Fruit fly (Drosophila melanogaster): Measurements from ENCODE around the gene HGTX.

The HGTX gene

dm6 chr3L:14612945-14613791, 13.8 kb upstream of the HGTX start (continued):
- no peak for TF ChIP-seq nerfin-2 (GFP tag; IDR thresholded peaks at IDR 0.05; ENCODE audit: partially characterized antibody)
- peak; percentile 44 for TF ChIP-seq lmd (GFP tag; IDR thresholded peaks at IDR 0.05)
- TF ChIP-seq sima (GFP tag; optimal IDR thresholded peaks at IDR 0.05) = no peak
- no peak for TF ChIP-seq HmgD (GFP tag; optimal IDR thresholded peaks at IDR 0.05)
- peak; percentile 92 for TF ChIP-seq dmrt11E (tag; optimal IDR thresholded peaks at IDR 0.05)
- no peak for TF ChIP-seq kay (GFP tag; optimal IDR thresholded peaks at IDR 0.05)
- no peak for TF ChIP-seq CG6272 (GFP tag; IDR thresholded peaks at IDR 0.05)
- TF ChIP-seq stwl (tag; optimal IDR thresholded peaks at IDR 0.05) = no peak
- peak; percentile 31; the same call in 1 of the 2 replicates for TF ChIP-seq chm (GFP tag; IDR thresholded peaks at IDR 0.05)
- TF ChIP-seq CG6765 (GFP tag; optimal IDR thresholded peaks at IDR 0.05) = no peak
- TF ChIP-seq mld (GFP tag; IDR thresholded peaks at IDR 0.05; ENCODE audit: partially characterized antibody) = no peak
- peak; percentile 18 for TF ChIP-seq CG2120 (GFP tag; optimal IDR thresholded peaks at IDR 0.05)
- TF ChIP-seq CG17385 (GFP tag; optimal IDR thresholded peaks at IDR 0.05) = peak; percentile 8
- peak; percentile 72 for TF ChIP-seq CG15696 (tag; optimal IDR thresholded peaks at IDR 0.05)
- no peak for TF ChIP-seq CG14050 (GFP tag; IDR thresholded peaks at IDR 0.05)
- peak; percentile 58 for TF ChIP-seq CG8388 (GFP tag; optimal IDR thresholded peaks at IDR 0.05)
- TF ChIP-seq CG2712 (tag; optimal IDR thresholded peaks at IDR 0.05) = peak; percentile 85
- TF ChIP-seq CG9215 (GFP tag; IDR thresholded peaks at IDR 0.05) = no peak
- no peak for TF ChIP-seq CG11560 (tag; IDR thresholded peaks at IDR 0.05)
- no peak for TF ChIP-seq lab (GFP tag; optimal IDR thresholded peaks at IDR 0.05)
- no peak for TF ChIP-seq nau (GFP tag; optimal IDR thresholded peaks at IDR 0.05)
- TF ChIP-seq CG9609 (GFP tag; optimal IDR thresholded peaks at IDR 0.05) = no peak
- TF ChIP-seq CG32532 (GFP tag; IDR thresholded peaks at IDR 0.05) = no peak; the same call in 1 of the 2 replicates
- TF ChIP-seq aop (GFP tag; IDR thresholded peaks at IDR 0.05) = no peak
- TF ChIP-seq hth (optimal IDR thresholded peaks at IDR 0.05) = no peak
- no peak for TF ChIP-seq fru (optimal IDR thresholded peaks at IDR 0.05)
- peak; percentile 55 for TF ChIP-seq kni (GFP tag; optimal IDR thresholded peaks at IDR 0.05)
- no peak for TF ChIP-seq Nf-YA (GFP tag; IDR thresholded peaks at IDR 0.05)
- TF ChIP-seq D (optimal IDR thresholded peaks at IDR 0.05) = no peak
- TF ChIP-seq D (GFP tag; optimal IDR thresholded peaks at IDR 0.05) = peak; percentile 46
- TF ChIP-seq CG16813 (GFP tag; IDR thresholded peaks at IDR 0.05; ENCODE audit: partially characterized antibody) = no peak
- no peak for TF ChIP-seq CG8281 (tag; optimal IDR thresholded peaks at IDR 0.05)
- TF ChIP-seq vnd (GFP tag; IDR thresholded peaks at IDR 0.05; ENCODE audit: partially characterized antibody) = no peak
- no peak for TF ChIP-seq gsb (GFP tag; IDR thresholded peaks at IDR 0.05)
- TF ChIP-seq org-1 (GFP tag; optimal IDR thresholded peaks at IDR 0.05) = no peak
- no peak for TF ChIP-seq CrebB (tag; optimal IDR thresholded peaks at IDR 0.05)
- TF ChIP-seq wdn (GFP tag; IDR thresholded peaks at IDR 0.05) = no peak
- no peak for TF ChIP-seq sob (GFP tag; IDR thresholded peaks at IDR 0.05)
- peak; percentile 54 for TF ChIP-seq CG7839 (tag; optimal IDR thresholded peaks at IDR 0.05)
- TF ChIP-seq seq (GFP tag; IDR thresholded peaks at IDR 0.05) = no peak
- no peak for TF ChIP-seq Bteb2 (GFP tag; optimal IDR thresholded peaks at IDR 0.05)
- no peak for TF ChIP-seq NC2α (GFP tag; optimal IDR thresholded peaks at IDR 0.05)
- TF ChIP-seq ac (GFP tag; optimal IDR thresholded peaks at IDR 0.05) = no peak
- TF ChIP-seq Neu2 (GFP tag; optimal IDR thresholded peaks at IDR 0.05; ENCODE audit: borderline replicate concordance) = no peak
- no peak for TF ChIP-seq Mrtf (GFP tag; IDR thresholded peaks at IDR 0.05)
- TF ChIP-seq Optix (GFP tag; IDR thresholded peaks at IDR 0.05) = no peak
- peak; percentile 21 for TF ChIP-seq gcm (GFP tag; optimal IDR thresholded peaks at IDR 0.05)
- no peak for TF ChIP-seq pb (GFP tag; optimal IDR thresholded peaks at IDR 0.05)
- peak; percentile 24; the same call in 1 of the 2 replicates for TF ChIP-seq rib (GFP tag; IDR thresholded peaks at IDR 0.05)
- TF ChIP-seq CG1832 (GFP tag; optimal IDR thresholded peaks at IDR 0.05) = peak; percentile 39
- TF ChIP-seq Atf6 (GFP tag; IDR thresholded peaks at IDR 0.05) = peak; percentile 8; the same call in 1 of the 2 replicates
